Fruit fly (Drosophila melanogaster) whole organism, embryonic: ENCODE results near the gene Rad17.

Source experiments
- Abd-B ChIP-seq: fragments of 200-800 bp; sonication (Bioruptor generic); optimal IDR thresholded peaks from 2 replicates; lab custom pipeline; 2018; ENCODE audit warnings: missing biosample characterization, mild to moderate bottlenecking, missing genetic modification characterization, moderate library complexity
- C15 ChIP-seq: fragments of 200-800 bp; sonication (Bioruptor generic); IDR thresholded peaks from 3 replicates; pipeline ENCODE4 v1.3.6; 2022; ENCODE audit warnings: missing biosample characterization, missing genetic modification characterization
- CG10274 ChIP-seq: fragments of 200-800 bp; sonication (Bioruptor generic); optimal IDR thresholded peaks from 3 replicates; lab custom pipeline; 2017; ENCODE audit warnings: missing biosample characterization, mild to moderate bottlenecking, missing genetic modification characterization
- CG10431 ChIP-seq: fragments of 200-800 bp; sonication (Bioruptor generic); optimal IDR thresholded peaks from 3 replicates; lab custom pipeline; 2018; ENCODE audit warnings: missing biosample characterization, mild to moderate bottlenecking, missing genetic modification characterization
- CG11247 ChIP-seq: fragments of 200-800 bp; sonication (Bioruptor generic); IDR thresholded peaks from 2 replicates; pipeline ENCODE4 v1.3.6; 2022; ENCODE audit warnings: missing biosample characterization, missing genetic modification characterization
- CG14860 ChIP-seq: fragments of 200-800 bp; sonication (Bioruptor generic); IDR thresholded peaks from 3 replicates; pipeline ENCODE4 v1.3.6; 2022; ENCODE audit warnings: missing biosample characterization, missing genetic modification characterization; ENCODE audit not compliant: partially characterized antibody
- CG15011 ChIP-seq: fragments of 200-800 bp; sonication (Bioruptor generic); optimal IDR thresholded peaks from 3 replicates; lab custom pipeline; 2018; ENCODE audit warnings: missing biosample characterization, mild to moderate bottlenecking, missing genetic modification characterization
- CG15696 ChIP-seq: fragments of 200-800 bp; sonication (Bioruptor generic); optimal IDR thresholded peaks from 2 replicates; lab custom pipeline; 2019; ENCODE audit warnings: missing biosample characterization, mild to moderate bottlenecking, missing genetic modification characterization, moderate library complexity
- CG17359 ChIP-seq: fragments of 200-800 bp; sonication (Bioruptor generic); optimal IDR thresholded peaks from 3 replicates; lab custom pipeline; 2018; ENCODE audit warnings: missing biosample characterization, mild to moderate bottlenecking, missing genetic modification characterization, moderate library complexity
- CG18476 ChIP-seq: fragments of 200-800 bp; sonication (Bioruptor generic); optimal IDR thresholded peaks from 2 replicates; lab custom pipeline; 2016; ENCODE audit warnings: missing biosample characterization, mild to moderate bottlenecking, missing genetic modification characterization
- CG32772 ChIP-seq: fragments of 200-800 bp; sonication (Bioruptor generic); IDR thresholded peaks from 2 replicates; pipeline ENCODE4 v1.3.6; 2022; ENCODE audit warnings: missing biosample characterization, missing genetic modification characterization
- CG4328 ChIP-seq: fragments of 200-800 bp; sonication (Bioruptor generic); optimal IDR thresholded peaks from 3 replicates; lab custom pipeline; 2017; ENCODE audit warnings: missing biosample characterization, missing genetic modification reagents, missing genetic modification characterization
- CG4730 ChIP-seq: fragments of 200-800 bp; sonication (Bioruptor generic); IDR thresholded peaks from 2 replicates; pipeline ENCODE4 v1.3.6; 2022; ENCODE audit warnings: missing biosample characterization, missing genetic modification characterization
- CG7556 ChIP-seq: fragments of 200-800 bp; sonication (Bioruptor generic); optimal IDR thresholded peaks from 2 replicates; lab custom pipeline; 2017; ENCODE audit warnings: missing biosample characterization, mild to moderate bottlenecking, missing genetic modification characterization
- CG8089 ChIP-seq: fragments of 200-800 bp; sonication (Bioruptor generic); optimal IDR thresholded peaks from 3 replicates; lab custom pipeline; 2016; ENCODE audit warnings: missing biosample characterization, missing genetic modification characterization
- CG8944 ChIP-seq: fragments of 200-800 bp; sonication (Bioruptor generic); optimal IDR thresholded peaks from 3 replicates; lab custom pipeline; 2016; ENCODE audit warnings: missing biosample characterization, missing genetic modification characterization
- CHES-1-like ChIP-seq: fragments of 200-800 bp; sonication (Bioruptor generic); optimal IDR thresholded peaks from 2 replicates; lab custom pipeline; 2016; ENCODE audit warnings: missing biosample characterization, missing genetic modification characterization
- CkIIα-i1 ChIP-seq: fragments of 200-800 bp; sonication (Bioruptor generic); IDR thresholded peaks from 2 replicates; pipeline ENCODE4 v1.3.6; 2022; ENCODE audit warnings: missing biosample characterization, missing genetic modification characterization
- Dip2 ChIP-seq: fragments of 200-800 bp; sonication (Bioruptor generic); IDR thresholded peaks from 2 replicates; pipeline ENCODE4 v1.3.6; 2022; ENCODE audit warnings: missing biosample characterization, missing genetic modification characterization
- E2f1 ChIP-seq: fragments of 200-800 bp; sonication (Bioruptor generic); IDR thresholded peaks from 2 replicates; pipeline ENCODE4 v1.3.6; 2022; ENCODE audit warnings: missing biosample characterization, missing genetic modification characterization
- Ets97D ChIP-seq: fragments of 200-800 bp; sonication (Bioruptor generic); optimal IDR thresholded peaks from 3 replicates; lab custom pipeline; 2016; ENCODE audit warnings: missing biosample characterization, missing genetic modification characterization
- HLH4C ChIP-seq: fragments of 200-800 bp; sonication (Bioruptor generic); IDR thresholded peaks from 3 replicates; pipeline ENCODE4 v1.3.6; 2022; ENCODE audit warnings: missing biosample characterization, missing genetic modification characterization; ENCODE audit not compliant: partially characterized antibody
- Kr ChIP-seq: fragments of 200-800 bp; sonication (Bioruptor generic); optimal IDR thresholded peaks from 2 replicates; lab custom pipeline; 2017; ENCODE audit warnings: missing biosample characterization, mild to moderate bottlenecking, missing genetic modification characterization
- Lpt ChIP-seq: fragments of >200 bp; optimal IDR thresholded peaks from 2 replicates; lab custom pipeline; 2018; ENCODE audit warnings: missing biosample characterization, missing genetic modification characterization
- MESR4 ChIP-seq: fragments of 200-800 bp; sonication (Bioruptor generic); optimal IDR thresholded peaks from 2 replicates; lab custom pipeline; 2018; ENCODE audit warnings: missing biosample characterization, mild to moderate bottlenecking, missing genetic modification characterization, moderate library complexity
- Meics ChIP-seq: fragments of 200-800 bp; sonication (Bioruptor generic); optimal IDR thresholded peaks from 2 replicates; lab custom pipeline; 2017; ENCODE audit warnings: missing biosample characterization, mild to moderate bottlenecking, missing genetic modification characterization
- Scr ChIP-seq: fragments of 200-800 bp; sonication (Bioruptor generic); IDR thresholded peaks from 2 replicates; pipeline ENCODE4 v1.3.6; 2022; ENCODE audit warnings: missing biosample characterization, missing genetic modification characterization; ENCODE audit not compliant: partially characterized antibody
- Six4 ChIP-seq: fragments of 200-800 bp; sonication (Bioruptor generic); optimal IDR thresholded peaks from 2 replicates; lab custom pipeline; 2016; ENCODE audit warnings: missing biosample characterization, missing genetic modification characterization
- amos ChIP-seq: fragments of 200-800 bp; sonication (Bioruptor generic); IDR thresholded peaks from 2 replicates; pipeline ENCODE4 v1.3.6; 2022; ENCODE audit warnings: missing biosample characterization, missing genetic modification characterization; ENCODE audit not compliant: partially characterized antibody
- bowl ChIP-seq: fragments of 200-800 bp; sonication (Bioruptor generic); IDR thresholded peaks from 2 replicates; pipeline ENCODE4 v1.3.6; 2022; ENCODE audit warnings: missing biosample characterization, missing genetic modification characterization
- cg ChIP-seq: fragments of 200-800 bp; sonication (Bioruptor generic); optimal IDR thresholded peaks from 3 replicates; lab custom pipeline; 2019; ENCODE audit warnings: missing biosample characterization, mild to moderate bottlenecking, missing genetic modification characterization, moderate library complexity
- chm ChIP-seq: fragments of 200-800 bp; sonication (Bioruptor generic); IDR thresholded peaks from 2 replicates; pipeline ENCODE4 v1.3.6; 2022; ENCODE audit warnings: missing biosample characterization, missing genetic modification characterization
- crp ChIP-seq, 2 experiments: fragments of 200-800 bp; sonication (Bioruptor generic); optimal IDR thresholded peaks; 2 replicates in 1 of 2; 3 replicates in 1 of 2; lab custom pipeline; 2017; ENCODE audit warnings: missing biosample characterization in 2 of 2, missing genetic modification characterization in 2 of 2, mild to moderate bottlenecking in 1 of 2, moderate library complexity in 1 of 2
- dmrt99B ChIP-seq: fragments of 200-800 bp; sonication (Bioruptor generic); optimal IDR thresholded peaks from 2 replicates; lab custom pipeline; 2018; ENCODE audit warnings: missing biosample characterization, mild to moderate bottlenecking, missing genetic modification characterization, moderate library complexity
- exex ChIP-seq: fragments of 200-800 bp; sonication (Bioruptor generic); optimal IDR thresholded peaks from 4 replicates; lab custom pipeline; 2018; ENCODE audit warnings: missing biosample characterization, mild to moderate bottlenecking, missing genetic modification characterization, moderate library complexity
- hkb ChIP-seq, 2 experiments: fragments of 200-800 bp in 1 of 2; fragments of >200 bp in 1 of 2; sonication (Bioruptor generic) in 1 of 2; IDR thresholded peaks in 1 of 2; optimal IDR thresholded peaks in 1 of 2; 2 replicates each; pipeline versions ENCODE4 v1.3.6 to Lab custom; 2017 to 2022; ENCODE audit warnings: missing biosample characterization in 1 of 2, missing genetic modification characterization in 1 of 2
- hth ChIP-seq: fragments of >200 bp; optimal IDR thresholded peaks from 2 replicates; lab custom pipeline; 2017; ENCODE audit warnings: inconsistent platforms
- ind ChIP-seq: fragments of 200-800 bp; sonication (Bioruptor generic); optimal IDR thresholded peaks from 3 replicates; lab custom pipeline; 2016; ENCODE audit warnings: missing biosample characterization, missing genetic modification characterization
- onecut ChIP-seq: fragments of 200-800 bp; sonication (Bioruptor generic); IDR thresholded peaks from 2 replicates; pipeline ENCODE4 v1.3.6; 2022; ENCODE audit warnings: missing biosample characterization, missing genetic modification characterization
- pita ChIP-seq: fragments of 200-800 bp; sonication (Bioruptor generic); optimal IDR thresholded peaks from 2 replicates; lab custom pipeline; 2017; ENCODE audit warnings: missing biosample characterization, mild to moderate bottlenecking, missing genetic modification characterization
- prd ChIP-seq, 3 experiments: fragments of >200 bp in 2 of 3; fragments of 200-800 bp in 1 of 3; sonication (Bioruptor generic) in 1 of 3; optimal IDR thresholded peaks in 2 of 3; IDR thresholded peaks in 1 of 3; 2 replicates in 2 of 3; 3 replicates in 1 of 3; pipeline versions ENCODE4 v1.3.6 to Lab custom; 2017 to 2022; ENCODE audit warnings: missing biosample characterization in 1 of 3, missing genetic modification characterization in 1 of 3
- run ChIP-seq: fragments of 200-800 bp; sonication (Bioruptor generic); optimal IDR thresholded peaks from 3 replicates; lab custom pipeline; 2018; ENCODE audit warnings: missing biosample characterization, mild to moderate bottlenecking, missing genetic modification characterization
- sc ChIP-seq, 3 experiments: fragments of >200 bp in 2 of 3; fragments of 200-800 bp in 1 of 3; sonication (Bioruptor generic) in 1 of 3; optimal IDR thresholded peaks; 2 replicates in 2 of 3; 3 replicates in 1 of 3; lab custom pipeline; 2017; ENCODE audit warnings: mild to moderate bottlenecking in 1 of 3, missing biosample characterization in 1 of 3, missing genetic modification characterization in 1 of 3, missing genetic modification reagents in 1 of 3
- sens ChIP-seq: fragments of 200-800 bp; sonication (Bioruptor generic); peaks from one replicate; lab custom pipeline; 2016; ENCODE audit warnings: missing biosample characterization, missing genetic modification characterization
- so ChIP-seq: fragments of 200-800 bp; sonication (Bioruptor generic); IDR thresholded peaks from 3 replicates; pipeline ENCODE4 v1.3.6; 2022; ENCODE audit warnings: missing biosample characterization, missing genetic modification characterization
- stwl ChIP-seq: fragments of 200-800 bp; sonication (Bioruptor generic); optimal IDR thresholded peaks from 3 replicates; lab custom pipeline; 2018; ENCODE audit warnings: missing biosample characterization, mild to moderate bottlenecking, missing genetic modification characterization, moderate library complexity
- sug ChIP-seq: fragments of 200-800 bp; optimal IDR thresholded peaks from 2 replicates; lab custom pipeline; 2019; ENCODE audit warnings: missing biosample characterization, mild to moderate bottlenecking, missing genetic modification characterization, moderate library complexity
- unc-4 ChIP-seq: fragments of 200-800 bp; sonication (Bioruptor generic); IDR thresholded peaks from 2 replicates; pipeline ENCODE4 v1.3.6; 2022; ENCODE audit warnings: missing biosample characterization, missing genetic modification characterization; ENCODE audit not compliant: partially characterized antibody
- z ChIP-seq: fragments of 200-800 bp; sonication (Bioruptor generic); IDR thresholded peaks from 3 replicates; pipeline ENCODE4 v1.3.6; 2022; ENCODE audit warnings: missing biosample characterization, missing genetic modification characterization

The Rad17 gene

DNA sequence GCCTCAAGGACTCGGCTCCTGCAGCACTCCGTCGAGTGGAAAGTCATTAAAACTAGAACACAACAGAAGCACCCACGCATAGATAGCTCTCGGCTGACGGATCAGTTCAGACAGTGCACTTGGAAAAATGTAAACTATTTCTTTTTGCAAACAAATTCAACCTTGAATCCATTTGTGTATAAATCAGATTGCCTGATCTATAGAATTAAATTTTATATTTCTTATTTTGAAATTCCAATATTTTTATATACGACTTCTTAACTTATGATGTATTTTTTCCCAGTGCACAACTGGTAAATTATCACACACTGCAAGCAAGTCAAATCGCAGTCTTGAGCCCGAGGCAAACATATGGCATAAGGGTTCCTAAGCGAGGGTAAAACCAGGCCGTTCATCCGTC, 11.8 kb upstream of the Rad17 start (continued):
- TF ChIP-seq sug (tag; lab: Kevin White, UChicago) (no peak), Kr (peak; percentile 67), dmrt99B (tag; lab: Kevin White, UChicago) (peak; percentile 65), Six4 (GFP tag; lab: Kevin White, UChicago) (peak; percentile 82), Dip2 (GFP tag; lab: Robert Waterston, UW) (no peak), hth (lab: Kevin White, UChicago) (no peak), sens (GFP tag; lab: Kevin White, UChicago) (peak; percentile 94), unc-4 (GFP tag; lab: Robert Waterston, UW) (no peak), CG10274 (no peak), run (no peak), sc (optimal IDR thresholded peaks at IDR 0.05; lab: Kevin White, UChicago) (no peak), sc (GFP tag; optimal IDR thresholded peaks at IDR 0.05; lab: Kevin White, UChicago) (peak; percentile 34), HLH4C (GFP tag; lab: Robert Waterston, UW) (no peak), z (GFP tag; lab: Robert Waterston, UW) (peak; percentile 51; the same call in 1 of the 3 replicates), Ets97D (GFP tag; lab: Kevin White, UChicago) (peak; percentile 4), Abd-B (peak; percentile 21), CG14860 (no peak), CG11247 (GFP tag; lab: Robert Waterston, UW) (no peak), amos (GFP tag; lab: Robert Waterston, UW) (no peak), CG17359 (tag; lab: Kevin White, UChicago) (peak; percentile 61), CG32772 (GFP tag; lab: Robert Waterston, UW) (no peak), hkb (optimal IDR thresholded peaks at IDR 0.05; lab: Kevin White, UChicago) (no peak), hkb (GFP tag; IDR thresholded peaks at IDR 0.05; lab: Robert Waterston, UW) (peak; percentile 69), CG18476 (GFP tag; lab: Kevin White, UChicago) (peak; percentile 48), crp (GFP tag; optimal IDR thresholded peaks at IDR 0.05; lab: Kevin White, UChicago) (no peak), bowl (no peak), prd (optimal IDR thresholded peaks at IDR 0.05; lab: Kevin White, UChicago) (no peak), prd (GFP tag; IDR thresholded peaks at IDR 0.05; lab: Robert Waterston, UW) (peak; percentile 94), chm (GFP tag; lab: Robert Waterston, UW) (peak; percentile 58; the same call in 1 of the 2 replicates), CG4730 (peak; percentile 34; the same call in 1 of the 2 replicates), CG7556 (GFP tag; lab: Kevin White, UChicago) (peak; percentile 68), MESR4 (GFP tag; lab: Kevin White, UChicago) (no peak), cg (GFP tag; lab: Kevin White, UChicago) (no peak), CG8944 (GFP tag; lab: Kevin White, UChicago) (no peak), CG10431 (no peak), ind (peak; percentile 48), Scr (GFP tag; lab: Robert Waterston, UW) (no peak), pita (GFP tag; lab: Kevin White, UChicago) (no peak), so (peak; percentile 75; the same call in 1 of the 3 replicates), CG4328 (no peak), Lpt (no peak), CHES-1-like (GFP tag; lab: Kevin White, UChicago) (no peak), exex (no peak), C15 (GFP tag; lab: Robert Waterston, UW) (no peak), E2f1 (GFP tag; lab: Robert Waterston, UW) (peak; percentile 62), CG15011 (GFP tag; lab: Kevin White, UChicago) (peak; percentile 17), Meics (no peak), CkIIα-i1 (no peak), CG8089 (GFP tag; lab: Kevin White, UChicago) (no peak), CG15696 (peak; percentile 95), stwl (tag; lab: Kevin White, UChicago) (peak; percentile 53), onecut (peak; percentile 50)
